Fruit fly (Drosophila melanogaster) whole organism, embryonic: ENCODE data around the gene Spec2.
A peak's percentile ranks its signal among the peaks of the same experiment; 100 is the strongest.

Experiments used
- Antp ChIP-seq: fragments of 200-800 bp; sonication (Bioruptor generic); optimal IDR thresholded peaks from 3 replicates; lab custom pipeline; 2016; ENCODE audit warnings: missing biosample characterization, missing genetic modification characterization
- Atf-2 ChIP-seq: fragments of 200-800 bp; sonication (Bioruptor generic); optimal IDR thresholded peaks from 2 replicates; lab custom pipeline; 2016; ENCODE audit warnings: missing biosample characterization, missing genetic modification characterization
- Bdp1 ChIP-seq: fragments of 200-800 bp; sonication (Bioruptor generic); optimal IDR thresholded peaks from 3 replicates; lab custom pipeline; 2016; ENCODE audit warnings: missing biosample characterization, missing genetic modification characterization
- Blimp-1 ChIP-seq: fragments of 200-800 bp; sonication (Bioruptor generic); optimal IDR thresholded peaks from 3 replicates; lab custom pipeline; 2018; ENCODE audit warnings: missing biosample characterization, missing genetic modification characterization, mild to moderate bottlenecking, moderate library complexity, missing genetic modification reagents
- Bteb2 ChIP-seq: fragments of 200-800 bp; sonication (Bioruptor generic); optimal IDR thresholded peaks from 2 replicates; lab custom pipeline; 2016; ENCODE audit warnings: missing biosample characterization, missing genetic modification characterization
- CG10431 ChIP-seq: fragments of 200-800 bp; sonication (Bioruptor generic); optimal IDR thresholded peaks from 3 replicates; lab custom pipeline; 2018; ENCODE audit warnings: missing biosample characterization, mild to moderate bottlenecking, missing genetic modification characterization
- CG11723 ChIP-seq: fragments of 200-800 bp; sonication (Bioruptor generic); optimal IDR thresholded peaks from 2 replicates; lab custom pipeline; 2017; ENCODE audit warnings: missing biosample characterization, mild to moderate bottlenecking, missing genetic modification characterization
- CG12391 ChIP-seq: fragments of 200-800 bp; sonication (Bioruptor generic); optimal IDR thresholded peaks from 3 replicates; lab custom pipeline; 2018; ENCODE audit warnings: missing biosample characterization, mild to moderate bottlenecking, missing genetic modification characterization, moderate library complexity
- CG13424 ChIP-seq: fragments of 200-800 bp; sonication (Bioruptor generic); optimal IDR thresholded peaks from 2 replicates; lab custom pipeline; 2019; ENCODE audit warnings: missing biosample characterization, mild to moderate bottlenecking, missing genetic modification characterization, moderate library complexity
- CG1603 ChIP-seq: fragments of 200-800 bp; sonication (Bioruptor generic); optimal IDR thresholded peaks from 2 replicates; lab custom pipeline; 2019; ENCODE audit warnings: missing biosample characterization, mild to moderate bottlenecking, missing genetic modification characterization, moderate library complexity
- CG16863 ChIP-seq: fragments of 200-800 bp; sonication (Bioruptor generic); optimal IDR thresholded peaks from 3 replicates; lab custom pipeline; 2016; ENCODE audit warnings: missing biosample characterization, missing genetic modification characterization
- CG17328 ChIP-seq: fragments of 200-800 bp; sonication (Bioruptor generic); IDR thresholded peaks from 2 replicates; pipeline ENCODE4 v1.3.6; 2022; ENCODE audit warnings: missing biosample characterization, missing genetic modification characterization
- CG17829 ChIP-seq: fragments of 200-800 bp; optimal IDR thresholded peaks from 2 replicates; lab custom pipeline; 2019; ENCODE audit warnings: missing biosample characterization, mild to moderate bottlenecking, missing genetic modification characterization, moderate library complexity
- CG2120 ChIP-seq: fragments of 200-800 bp; sonication (Bioruptor generic); optimal IDR thresholded peaks from 3 replicates; lab custom pipeline; 2016; ENCODE audit warnings: missing biosample characterization, missing genetic modification characterization
- CG2202 ChIP-seq: fragments of 200-800 bp; sonication (Bioruptor generic); optimal IDR thresholded peaks from 2 replicates; lab custom pipeline; 2018; ENCODE audit warnings: missing biosample characterization, mild to moderate bottlenecking, missing genetic modification characterization
- CG2712 ChIP-seq: fragments of 200-800 bp; optimal IDR thresholded peaks from 3 replicates; lab custom pipeline; 2019; ENCODE audit warnings: missing biosample characterization, mild to moderate bottlenecking, missing genetic modification characterization, moderate library complexity
- CG30431 ChIP-seq: fragments of 200-800 bp; sonication (Bioruptor generic); optimal IDR thresholded peaks from 2 replicates; lab custom pipeline; 2017; ENCODE audit warnings: missing biosample characterization, missing genetic modification characterization
- CG5245 ChIP-seq: fragments of 200-800 bp; sonication (Bioruptor generic); optimal IDR thresholded peaks from 3 replicates; lab custom pipeline; 2016; ENCODE audit warnings: missing biosample characterization, missing genetic modification characterization
- CG7556 ChIP-seq: fragments of 200-800 bp; sonication (Bioruptor generic); optimal IDR thresholded peaks from 2 replicates; lab custom pipeline; 2017; ENCODE audit warnings: missing biosample characterization, mild to moderate bottlenecking, missing genetic modification characterization
- CG8944 ChIP-seq: fragments of 200-800 bp; sonication (Bioruptor generic); optimal IDR thresholded peaks from 3 replicates; lab custom pipeline; 2016; ENCODE audit warnings: missing biosample characterization, missing genetic modification characterization
- CG9215 ChIP-seq: fragments of 200-800 bp; sonication (Bioruptor generic); IDR thresholded peaks from 2 replicates; pipeline ENCODE4 v1.3.6; 2022; ENCODE audit warnings: missing biosample characterization, missing genetic modification characterization
- CoRest ChIP-seq: fragments of 200-800 bp; sonication (Bioruptor generic); optimal IDR thresholded peaks from 3 replicates; lab custom pipeline; 2018; ENCODE audit warnings: missing biosample characterization, mild to moderate bottlenecking, missing genetic modification characterization, moderate library complexity
- Dek ChIP-seq: fragments of 200-800 bp; sonication (Bioruptor generic); optimal IDR thresholded peaks from 3 replicates; lab custom pipeline; 2019; ENCODE audit warnings: missing biosample characterization, mild to moderate bottlenecking, missing genetic modification characterization, moderate library complexity
- Dp ChIP-seq: fragments of 200-800 bp; sonication (Bioruptor generic); optimal IDR thresholded peaks from 2 replicates; lab custom pipeline; 2018; ENCODE audit warnings: missing biosample characterization, mild to moderate bottlenecking, missing genetic modification characterization, moderate library complexity
- E2f1 ChIP-seq: fragments of 200-800 bp; sonication (Bioruptor generic); IDR thresholded peaks from 2 replicates; pipeline ENCODE4 v1.3.6; 2022; ENCODE audit warnings: missing biosample characterization, missing genetic modification characterization
- Fer2 ChIP-seq: fragments of 200-800 bp; sonication (Bioruptor generic); optimal IDR thresholded peaks from 2 replicates; lab custom pipeline; 2018; ENCODE audit warnings: missing biosample characterization, mild to moderate bottlenecking, missing genetic modification characterization, moderate library complexity
- HLH54F ChIP-seq: fragments of 200-800 bp; sonication (Bioruptor generic); optimal IDR thresholded peaks from 3 replicates; lab custom pipeline; 2016; ENCODE audit warnings: missing biosample characterization, missing genetic modification characterization
- Mes4 ChIP-seq: fragments of 200-800 bp; sonication (Bioruptor generic); optimal IDR thresholded peaks from 2 replicates; lab custom pipeline; 2016; ENCODE audit warnings: missing biosample characterization, missing genetic modification characterization
- Nf-YA ChIP-seq: fragments of 200-800 bp; sonication (Bioruptor generic); IDR thresholded peaks from 2 replicates; pipeline ENCODE4 v1.3.6; 2022; ENCODE audit warnings: missing biosample characterization, missing genetic modification characterization
- Vsx1 ChIP-seq: fragments of 200-800 bp; sonication (Bioruptor generic); optimal IDR thresholded peaks from 2 replicates; lab custom pipeline; 2017; ENCODE audit warnings: missing biosample characterization, mild to moderate bottlenecking, missing genetic modification characterization, missing genetic modification reagents
- da ChIP-seq: fragments of 200-800 bp; sonication (Bioruptor generic); optimal IDR thresholded peaks from 2 replicates; lab custom pipeline; 2016; ENCODE audit warnings: missing biosample characterization, missing genetic modification characterization
- danr ChIP-seq: fragments of 200-800 bp; sonication (Bioruptor generic); IDR thresholded peaks from 2 replicates; pipeline ENCODE4 v1.3.6; 2022; ENCODE audit warnings: missing biosample characterization, missing genetic modification characterization
- fd64A ChIP-seq: fragments of 200-800 bp; sonication (Bioruptor generic); optimal IDR thresholded peaks from 3 replicates; lab custom pipeline; 2018; ENCODE audit warnings: missing biosample characterization, mild to moderate bottlenecking, missing genetic modification characterization
- fd96Cb ChIP-seq: fragments of 200-800 bp; sonication (Bioruptor generic); optimal IDR thresholded peaks from 2 replicates; lab custom pipeline; 2018; ENCODE audit warnings: missing biosample characterization, mild to moderate bottlenecking, missing genetic modification characterization, moderate library complexity
- fru ChIP-seq: fragments of >200 bp; optimal IDR thresholded peaks from 2 replicates; lab custom pipeline; 2017
- ftz-f1 ChIP-seq: fragments of 200-800 bp; sonication (Bioruptor generic); optimal IDR thresholded peaks from 2 replicates; lab custom pipeline; 2016; ENCODE audit warnings: missing biosample characterization, missing genetic modification characterization
- hb ChIP-seq: fragments of 200-800 bp; sonication (Bioruptor generic); IDR thresholded peaks from 3 replicates; pipeline ENCODE4 v1.3.6; 2022; ENCODE audit warnings: missing biosample characterization, missing genetic modification characterization; ENCODE audit not compliant: partially characterized antibody
- her ChIP-seq: fragments of 200-800 bp; sonication (Bioruptor generic); optimal IDR thresholded peaks from 2 replicates; lab custom pipeline; 2016; ENCODE audit warnings: missing biosample characterization, missing genetic modification characterization
- klu ChIP-seq: fragments of 200-800 bp; sonication (Bioruptor generic); IDR thresholded peaks from 2 replicates; pipeline ENCODE4 v1.3.6; 2022; ENCODE audit warnings: missing biosample characterization, missing genetic modification characterization
- mam ChIP-seq: fragments of 200-800 bp; sonication (Bioruptor generic); optimal IDR thresholded peaks from 3 replicates; lab custom pipeline; 2016; ENCODE audit warnings: missing biosample characterization, missing genetic modification characterization
- pan ChIP-seq, 4 experiments: fragments of >200 bp in 3 of 4; fragments of 200-800 bp in 1 of 4; sonication (Bioruptor generic) in 1 of 4; optimal IDR thresholded peaks in 3 of 4; IDR thresholded peaks in 1 of 4; 2 replicates each; pipeline versions ENCODE4 v1.3.6 to Lab custom; 2017 to 2022; ENCODE audit warnings: missing biosample characterization in 2 of 4, missing genetic modification characterization in 2 of 4, mixed read lengths in 1 of 4
- pzg ChIP-seq: fragments of 200-800 bp; sonication (Bioruptor generic); optimal IDR thresholded peaks from 3 replicates; lab custom pipeline; 2018; ENCODE audit warnings: missing biosample characterization, mild to moderate bottlenecking, missing genetic modification characterization, moderate library complexity
- ranshi ChIP-seq: fragments of 200-800 bp; sonication (Bioruptor generic); IDR thresholded peaks from 2 replicates; pipeline ENCODE4 v1.3.6; 2022; ENCODE audit warnings: missing biosample characterization, missing genetic modification characterization
- ro ChIP-seq: fragments of 200-800 bp; sonication (Bioruptor generic); IDR thresholded peaks from 2 replicates; pipeline ENCODE4 v1.3.6; 2022; ENCODE audit warnings: missing biosample characterization, missing genetic modification characterization
- sisA ChIP-seq: fragments of 200-800 bp; sonication (Bioruptor generic); IDR thresholded peaks from 2 replicates; pipeline ENCODE4 v1.3.6; 2022; ENCODE audit warnings: missing biosample characterization, missing genetic modification characterization
- tio ChIP-seq: fragments of 200-800 bp; sonication (Bioruptor generic); optimal IDR thresholded peaks from 2 replicates; lab custom pipeline; 2017; ENCODE audit warnings: missing biosample characterization, missing genetic modification characterization, inconsistent platforms
- toy ChIP-seq: fragments of 200-800 bp; sonication (Bioruptor generic); IDR thresholded peaks from 2 replicates; pipeline ENCODE4 v1.3.6; 2022; ENCODE audit warnings: missing biosample characterization, missing genetic modification characterization
- ttk ChIP-seq: fragments of 200-800 bp; sonication (Bioruptor generic); IDR thresholded peaks from 2 replicates; pipeline ENCODE4 v2.1.2; 2022; ENCODE audit warnings: missing biosample characterization, missing genetic modification characterization
- wek ChIP-seq: fragments of 200-800 bp; sonication (Bioruptor generic); optimal IDR thresholded peaks from 3 replicates; lab custom pipeline; 2018; ENCODE audit warnings: missing biosample characterization, mild to moderate bottlenecking, missing genetic modification characterization, moderate library complexity

Spec2 gene

dm6 chr3R:5668928-5669739, 45.2 kb upstream of the Spec2 start, which contains the start of the genes Xe7 and Atg17 (continued):
- TF ChIP-seq CG11723 (GFP tag; lab: Kevin White, UChicago) (peak; percentile 87), CG16863 (GFP tag; lab: Kevin White, UChicago) (peak; percentile 78), fru (lab: Kevin White, UChicago) (no peak), ttk (GFP tag; lab: Robert Waterston, UW) (peak; percentile 82), HLH54F (peak; percentile 93), Bdp1 (GFP tag; lab: Kevin White, UChicago) (peak; percentile 76), Nf-YA (peak; percentile 57; the same call in 1 of the 2 replicates), fd96Cb (tag; lab: Kevin White, UChicago) (peak; percentile 93), tio (GFP tag; lab: Kevin White, UChicago) (peak; percentile 95), E2f1 (peak; percentile 90), CG2120 (GFP tag; lab: Kevin White, UChicago) (peak; percentile 97), da (peak; percentile 72), CG12391 (tag; lab: Kevin White, UChicago) (peak; percentile 94), klu (GFP tag; lab: Robert Waterston, UW) (peak; percentile 94), mam (GFP tag; lab: Kevin White, UChicago) (peak; percentile 96), CG10431 (GFP tag; lab: Kevin White, UChicago) (peak; percentile 18), Blimp-1 (GFP tag; lab: Kevin White, UChicago) (peak; percentile 83), fd64A (GFP tag; lab: Kevin White, UChicago) (no peak), danr (peak; percentile 83), Antp (GFP tag; lab: Kevin White, UChicago) (peak; percentile 93), Fer2 (tag; lab: Kevin White, UChicago) (peak; percentile 95), CG2712 (tag; lab: Kevin White, UChicago) (peak; percentile 91), CG8944 (GFP tag; lab: Kevin White, UChicago) (peak; percentile 92), ro (GFP tag; lab: Robert Waterston, UW) (peak; percentile 74), CG17829 (peak; percentile 89), Atf-2 (GFP tag; lab: Kevin White, UChicago) (peak; percentile 85), ftz-f1 (peak; percentile 68), Dek (tag; lab: Kevin White, UChicago) (peak; percentile 91), Dp (GFP tag; lab: Kevin White, UChicago) (peak; percentile 13), CG7556 (peak; percentile 83), CG30431 (GFP tag; lab: Kevin White, UChicago) (peak; percentile 86), wek (GFP tag; lab: Kevin White, UChicago) (peak; percentile 70), CG2202 (tag; lab: Kevin White, UChicago) (peak; percentile 67), CG1603 (tag; lab: Kevin White, UChicago) (peak; percentile 74), pan (optimal IDR thresholded peaks at IDR 0.05; lab: Kevin White, UChicago) (no peak), pan (GFP tag; optimal IDR thresholded peaks at IDR 0.05 in 1 of 2, IDR thresholded peaks at IDR 0.05 in 1 of 2) (peak in 1 of 2 experiments; percentile 91), ranshi (GFP tag; lab: Robert Waterston, UW) (peak; percentile 90; the same call in 1 of the 2 replicates), CG9215 (peak; percentile 96), CoRest (tag; lab: Kevin White, UChicago) (peak; percentile 97), hb (GFP tag; lab: Robert Waterston, UW) (peak; percentile 60; the same call in 1 of the 3 replicates), toy (GFP tag; lab: Robert Waterston, UW) (peak; percentile 80), pzg (GFP tag; lab: Kevin White, UChicago) (peak; percentile 57), CG17328 (GFP tag; lab: Robert Waterston, UW) (peak; percentile 72), her (GFP tag; lab: Kevin White, UChicago) (peak; percentile 62), Vsx1 (GFP tag; lab: Kevin White, UChicago) (no peak), Mes4 (GFP tag; lab: Kevin White, UChicago) (peak; percentile 61), CG13424 (tag; lab: Kevin White, UChicago) (peak; percentile 95), sisA (GFP tag; lab: Robert Waterston, UW) (peak; percentile 95), Bteb2 (GFP tag; lab: Kevin White, UChicago) (peak; percentile 84), CG5245 (GFP tag; lab: Kevin White, UChicago) (peak; percentile 72)
